Worm (Caenorhabditis elegans): ENCODE measurements around the gene klp-13.

DNA sequence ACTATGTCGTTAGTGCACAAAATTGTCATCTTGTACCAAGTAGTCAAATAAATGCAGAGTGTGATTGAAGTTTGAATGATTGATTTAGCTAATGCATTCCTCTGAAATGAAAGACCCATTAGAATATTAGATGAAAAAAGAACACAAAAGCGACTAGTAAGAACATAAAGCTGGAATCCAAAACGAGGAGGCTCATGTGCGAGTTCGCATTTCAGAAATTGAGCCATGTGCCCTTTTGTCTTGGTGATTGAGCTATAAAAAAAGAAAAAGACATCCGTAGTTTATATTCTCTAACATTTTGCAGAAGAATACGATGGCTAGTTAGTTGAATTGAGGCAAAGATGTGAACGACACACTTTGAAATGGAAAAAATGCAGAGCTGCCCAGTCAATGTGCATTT, 16.6 kb downstream of the klp-13 start, which contains the start of gene F22F4.4:
- TF ChIP-seq scrt-1 (GFP tag; IDR thresholded peaks at IDR 0.05) = no peak
- no peak for TF ChIP-seq ceh-13 (GFP tag; optimal IDR thresholded peaks at IDR 0.05)
- no peak for TF ChIP-seq tbx-11 (GFP tag; IDR thresholded peaks at IDR 0.05)
- TF ChIP-seq pes-1 (GFP tag; IDR thresholded peaks at IDR 0.05) = no peak
- TF ChIP-seq F13C5.2 (tag; optimal IDR thresholded peaks at IDR 0.05) = no peak
- no peak for TF ChIP-seq ceh-36 (tag; optimal IDR thresholded peaks at IDR 0.05)

Measured in whole organism, early embryonic.